Fruit fly (Drosophila melanogaster) whole organism, embryonic: ENCODE data around the gene His3.3B.

Experiments
- CG10366 ChIP-seq: fragments of 200-800 bp; sonication (Bioruptor generic); IDR thresholded peaks from 2 replicates; pipeline ENCODE4 v1.3.6; 2022; ENCODE audit warnings: missing biosample characterization, missing genetic modification characterization
- CG11723 ChIP-seq: fragments of 200-800 bp; sonication (Bioruptor generic); optimal IDR thresholded peaks from 2 replicates; lab custom pipeline; 2017; ENCODE audit warnings: missing biosample characterization, mild to moderate bottlenecking, missing genetic modification characterization
- CG12155 ChIP-seq: fragments of 200-800 bp; sonication (Bioruptor generic); optimal IDR thresholded peaks from 3 replicates; lab custom pipeline; 2016; ENCODE audit warnings: missing biosample characterization, missing genetic modification characterization
- CG12744 ChIP-seq: fragments of 200-800 bp; sonication (Bioruptor generic); optimal IDR thresholded peaks from 2 replicates; lab custom pipeline; 2016; ENCODE audit warnings: missing biosample characterization, missing genetic modification characterization
- CG13775 ChIP-seq: fragments of 200-800 bp; sonication (Bioruptor generic); optimal IDR thresholded peaks from 3 replicates; lab custom pipeline; 2017; ENCODE audit warnings: missing biosample characterization, mild to moderate bottlenecking, missing genetic modification characterization
- CG13894 ChIP-seq: fragments of 200-800 bp; sonication (Bioruptor generic); optimal IDR thresholded peaks from 3 replicates; lab custom pipeline; 2018; ENCODE audit warnings: missing biosample characterization, mild to moderate bottlenecking, missing genetic modification characterization, moderate library complexity
- CG14014 ChIP-seq: fragments of 200-800 bp; sonication (Bioruptor generic); IDR thresholded peaks from 2 replicates; pipeline ENCODE4 v1.3.6; 2022; ENCODE audit warnings: missing biosample characterization, missing genetic modification characterization
- CG15011 ChIP-seq: fragments of 200-800 bp; sonication (Bioruptor generic); optimal IDR thresholded peaks from 3 replicates; lab custom pipeline; 2018; ENCODE audit warnings: missing biosample characterization, mild to moderate bottlenecking, missing genetic modification characterization
- CG15269 ChIP-seq: fragments of 200-800 bp; sonication (Bioruptor generic); optimal IDR thresholded peaks from 2 replicates; lab custom pipeline; 2018; ENCODE audit warnings: missing biosample characterization, mild to moderate bottlenecking, missing genetic modification characterization, moderate library complexity
- CG16815 ChIP-seq: fragments of 200-800 bp; sonication (Bioruptor generic); optimal IDR thresholded peaks from 3 replicates; lab custom pipeline; 2017; ENCODE audit warnings: missing biosample characterization, mild to moderate bottlenecking, missing genetic modification characterization
- CG17328 ChIP-seq: fragments of 200-800 bp; sonication (Bioruptor generic); IDR thresholded peaks from 2 replicates; pipeline ENCODE4 v1.3.6; 2022; ENCODE audit warnings: missing biosample characterization, missing genetic modification characterization
- CG2678 ChIP-seq: fragments of 200-800 bp; sonication (Bioruptor generic); optimal IDR thresholded peaks from 3 replicates; lab custom pipeline; 2019; ENCODE audit warnings: missing biosample characterization, mild to moderate bottlenecking, missing genetic modification characterization, moderate library complexity
- CG2875 ChIP-seq: fragments of 200-800 bp; sonication (Bioruptor generic); optimal IDR thresholded peaks from 2 replicates; lab custom pipeline; 2017; ENCODE audit warnings: missing biosample characterization, mild to moderate bottlenecking, missing genetic modification characterization, missing genetic modification reagents
- CG30020 ChIP-seq: fragments of 200-800 bp; optimal IDR thresholded peaks from 2 replicates; lab custom pipeline; 2019; ENCODE audit warnings: missing biosample characterization, mild to moderate bottlenecking, missing genetic modification characterization, moderate library complexity
- CG31224 ChIP-seq: fragments of 200-800 bp; sonication (Bioruptor generic); IDR thresholded peaks from 2 replicates; pipeline ENCODE4 v1.3.6; 2022; ENCODE audit warnings: missing biosample characterization, missing genetic modification characterization
- CG31441 ChIP-seq: fragments of 200-800 bp; sonication (Bioruptor generic); IDR thresholded peaks from 2 replicates; pipeline ENCODE4 v1.3.6; 2022; ENCODE audit warnings: missing biosample characterization, missing genetic modification characterization
- CG3163 ChIP-seq: fragments of 200-800 bp; sonication (Bioruptor generic); optimal IDR thresholded peaks from 3 replicates; lab custom pipeline; 2016; ENCODE audit warnings: missing biosample characterization, missing genetic modification characterization
- CG33557 ChIP-seq: fragments of 200-800 bp; sonication (Bioruptor generic); optimal IDR thresholded peaks from 2 replicates; lab custom pipeline; 2019; ENCODE audit warnings: missing biosample characterization, mild to moderate bottlenecking, missing genetic modification characterization, moderate library complexity
- CG42726 ChIP-seq: fragments of 200-800 bp; sonication (Bioruptor generic); IDR thresholded peaks from 2 replicates; pipeline ENCODE4 v1.3.6; 2022; ENCODE audit warnings: missing biosample characterization, missing genetic modification characterization; ENCODE audit not compliant: partially characterized antibody
- CG43689 ChIP-seq: fragments of 200-800 bp; sonication (Bioruptor generic); IDR thresholded peaks from 2 replicates; pipeline ENCODE4 v1.3.6; 2022; ENCODE audit warnings: missing biosample characterization, missing genetic modification characterization
- CG5180 ChIP-seq: fragments of 200-800 bp; sonication (Bioruptor generic); optimal IDR thresholded peaks from 3 replicates; lab custom pipeline; 2017; ENCODE audit warnings: missing biosample characterization, missing genetic modification characterization, mild to moderate bottlenecking, moderate library complexity, missing genetic modification reagents
- CG6683 ChIP-seq: fragments of 200-800 bp; sonication (Bioruptor generic); optimal IDR thresholded peaks from 2 replicates; lab custom pipeline; 2017; ENCODE audit warnings: missing biosample characterization, mild to moderate bottlenecking, missing genetic modification characterization, missing genetic modification reagents
- CG6765 ChIP-seq: fragments of 200-800 bp; sonication (Bioruptor generic); optimal IDR thresholded peaks from 3 replicates; lab custom pipeline; 2017; ENCODE audit warnings: missing biosample characterization, mild to moderate bottlenecking, missing genetic modification characterization
- CG7556 ChIP-seq: fragments of 200-800 bp; sonication (Bioruptor generic); optimal IDR thresholded peaks from 2 replicates; lab custom pipeline; 2017; ENCODE audit warnings: missing biosample characterization, mild to moderate bottlenecking, missing genetic modification characterization
- CG7745 ChIP-seq: fragments of 200-800 bp; sonication (Bioruptor generic); optimal IDR thresholded peaks from 2 replicates; lab custom pipeline; 2018; ENCODE audit warnings: missing biosample characterization, mild to moderate bottlenecking, missing genetic modification characterization, moderate library complexity
- CG7928 ChIP-seq: fragments of 200-800 bp; sonication (Bioruptor generic); optimal IDR thresholded peaks from 2 replicates; lab custom pipeline; 2017; ENCODE audit warnings: missing biosample characterization, mild to moderate bottlenecking, missing genetic modification characterization
- CG8944 ChIP-seq: fragments of 200-800 bp; sonication (Bioruptor generic); optimal IDR thresholded peaks from 3 replicates; lab custom pipeline; 2016; ENCODE audit warnings: missing biosample characterization, missing genetic modification characterization
- CG9876 ChIP-seq: fragments of 200-800 bp; sonication (Bioruptor generic); optimal IDR thresholded peaks from 2 replicates; lab custom pipeline; 2016; ENCODE audit warnings: missing biosample characterization, missing genetic modification characterization
- Chrac-16 ChIP-seq: fragments of 200-800 bp; sonication (Bioruptor generic); optimal IDR thresholded peaks from 3 replicates; lab custom pipeline; 2016; ENCODE audit warnings: missing biosample characterization, missing genetic modification characterization
- Dfd ChIP-seq, 2 experiments: fragments of >200 bp; optimal IDR thresholded peaks; 2 replicates each; lab custom pipeline; 2017; ENCODE audit warnings: missing biosample characterization in 2 of 2, missing genetic modification characterization in 2 of 2
- Dref ChIP-seq: fragments of 200-800 bp; sonication (Bioruptor generic); IDR thresholded peaks from 2 replicates; pipeline ENCODE4 v1.3.6; 2022; ENCODE audit warnings: missing biosample characterization, missing genetic modification characterization
- Elba2 ChIP-seq: fragments of 200-800 bp; sonication (Bioruptor generic); optimal IDR thresholded peaks from 3 replicates; lab custom pipeline; 2016; ENCODE audit warnings: missing biosample characterization, missing genetic modification characterization
- Fer1 ChIP-seq: fragments of 200-800 bp; sonication (Bioruptor generic); optimal IDR thresholded peaks from 2 replicates; lab custom pipeline; 2017; ENCODE audit warnings: missing biosample characterization, mild to moderate bottlenecking, missing genetic modification characterization
- Hr39 ChIP-seq: fragments of >200 bp; optimal IDR thresholded peaks from 2 replicates; lab custom pipeline; 2017
- Hsf ChIP-seq: fragments of 200-800 bp; sonication (Bioruptor generic); optimal IDR thresholded peaks from 3 replicates; lab custom pipeline; 2016; ENCODE audit warnings: missing biosample characterization, missing genetic modification characterization
- Lpt ChIP-seq: fragments of >200 bp; optimal IDR thresholded peaks from 2 replicates; lab custom pipeline; 2018; ENCODE audit warnings: missing biosample characterization, missing genetic modification characterization
- Mad ChIP-seq: fragments of 200-800 bp; sonication (Bioruptor generic); optimal IDR thresholded peaks from 2 replicates; lab custom pipeline; 2016; ENCODE audit warnings: missing biosample characterization, missing genetic modification characterization
- NK7.1 ChIP-seq: fragments of 200-800 bp; sonication (Bioruptor generic); optimal IDR thresholded peaks from 3 replicates; lab custom pipeline; 2016; ENCODE audit warnings: missing biosample characterization, missing genetic modification characterization
- Neu2 ChIP-seq: fragments of 200-800 bp; sonication (Bioruptor generic); optimal IDR thresholded peaks from 3 replicates; lab custom pipeline; 2016; ENCODE audit warnings: missing biosample characterization, missing genetic modification characterization, borderline replicate concordance
- Nf-YC ChIP-seq: fragments of 200-800 bp; optimal IDR thresholded peaks from 3 replicates; lab custom pipeline; 2019; ENCODE audit warnings: missing biosample characterization, mild to moderate bottlenecking, missing genetic modification characterization, moderate library complexity
- Sin3A ChIP-seq: fragments of >200 bp; optimal IDR thresholded peaks from 2 replicates; lab custom pipeline; 2018
- aop ChIP-seq: fragments of 200-800 bp; sonication (Bioruptor generic); IDR thresholded peaks from 2 replicates; pipeline ENCODE4 v1.3.6; 2022; ENCODE audit warnings: missing biosample characterization, missing genetic modification characterization
- bbx ChIP-seq: fragments of 200-800 bp; sonication (Bioruptor generic); IDR thresholded peaks from 2 replicates; pipeline ENCODE4 v1.3.6; 2022; ENCODE audit warnings: missing biosample characterization, missing genetic modification characterization; ENCODE audit not compliant: partially characterized antibody
- emc ChIP-seq: fragments of 200-800 bp; sonication (Bioruptor generic); optimal IDR thresholded peaks from 2 replicates; lab custom pipeline; 2016; ENCODE audit warnings: missing biosample characterization, missing genetic modification characterization
- fd102C ChIP-seq: fragments of 200-800 bp; sonication (Bioruptor generic); optimal IDR thresholded peaks from 2 replicates; lab custom pipeline; 2018; ENCODE audit warnings: missing biosample characterization, mild to moderate bottlenecking, missing genetic modification characterization, moderate library complexity
- grau ChIP-seq: fragments of 200-800 bp; optimal IDR thresholded peaks from 3 replicates; lab custom pipeline; 2019; ENCODE audit warnings: missing biosample characterization, mild to moderate bottlenecking, missing genetic modification characterization, moderate library complexity
- h ChIP-seq: fragments of >200 bp; optimal IDR thresholded peaks from 2 replicates; lab custom pipeline; 2017
- insv ChIP-seq, 2 experiments: fragments of 200-800 bp; sonication (Bioruptor generic); optimal IDR thresholded peaks; 3 replicates each; lab custom pipeline; 2016 to 2018; ENCODE audit warnings: missing biosample characterization in 2 of 2, missing genetic modification characterization in 2 of 2
- jing ChIP-seq: fragments of 200-800 bp; sonication (Bioruptor generic); optimal IDR thresholded peaks from 2 replicates; lab custom pipeline; 2018; ENCODE audit warnings: missing biosample characterization, mild to moderate bottlenecking, missing genetic modification characterization
- nau ChIP-seq: fragments of 200-800 bp; sonication (Bioruptor generic); optimal IDR thresholded peaks from 3 replicates; lab custom pipeline; 2017; ENCODE audit warnings: missing biosample characterization, mild to moderate bottlenecking, missing genetic modification characterization, missing genetic modification reagents
- sqz ChIP-seq: fragments of 200-800 bp; sonication (Bioruptor generic); optimal IDR thresholded peaks from 3 replicates; lab custom pipeline; 2018; ENCODE audit warnings: missing biosample characterization, mild to moderate bottlenecking, missing genetic modification characterization
- ssp ChIP-seq: fragments of 200-800 bp; sonication (Bioruptor generic); IDR thresholded peaks from 2 replicates; pipeline ENCODE4 v1.3.6; 2022; ENCODE audit warnings: missing biosample characterization, missing genetic modification characterization
- yki ChIP-seq: fragments of >200 bp; optimal IDR thresholded peaks from 3 replicates; lab custom pipeline; 2018

The His3.3B gene

DNA sequence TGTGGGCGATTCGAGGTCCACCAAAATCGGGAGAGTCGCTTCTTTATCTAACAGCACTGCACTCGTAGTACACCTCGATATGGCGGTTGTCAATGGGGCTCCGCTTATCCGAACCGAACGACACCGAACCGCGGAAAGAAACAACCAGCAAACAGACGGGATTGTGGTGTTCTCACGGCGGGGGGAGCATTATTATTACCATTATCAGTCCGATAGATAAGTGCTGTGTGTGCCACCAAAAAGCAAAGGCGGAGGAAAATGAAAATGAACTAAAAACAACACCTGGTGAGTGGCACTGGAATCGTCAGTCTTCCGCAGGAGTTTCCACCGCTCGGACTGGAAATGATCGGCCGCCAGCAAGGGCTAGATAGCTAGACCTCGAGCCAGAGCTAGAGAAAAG is 48.1 kb downstream of the His3.3B start, which contains the start of gene AP-1gamma (continued):
- TF ChIP-seq CG7928 = no peak
- TF ChIP-seq CG17328 (GFP tag; lab: Robert Waterston, UW) = no peak
- TF ChIP-seq CG5180 = peak; percentile 2
- no peak for TF ChIP-seq Dfd (GFP tag; optimal IDR thresholded peaks at IDR 0.05; lab: Kevin White, UChicago)
- TF ChIP-seq grau (tag; lab: Kevin White, UChicago) = no peak
- TF ChIP-seq Fer1 (GFP tag; lab: Kevin White, UChicago) = peak; percentile 48
- TF ChIP-seq Mad (GFP tag; lab: Kevin White, UChicago) = no peak
- no peak for TF ChIP-seq h
- no peak for TF ChIP-seq fd102C (GFP tag; lab: Kevin White, UChicago)
- no peak for TF ChIP-seq CG8944
- no peak for TF ChIP-seq Chrac-16 (GFP tag; lab: Kevin White, UChicago)
- TF ChIP-seq CG16815 (GFP tag; lab: Kevin White, UChicago) = no peak
- TF ChIP-seq CG9876 (GFP tag; lab: Kevin White, UChicago) = no peak
- no peak for TF ChIP-seq CG15269 (tag; lab: Kevin White, UChicago)
- no peak for TF ChIP-seq CG15011

dm6 chrX:9106775-9107283 is 49.6 kb downstream of the His3.3B start, which contains the start of gene Arfrp1:
TSS of gene Arfrp1 (plus strand) at chrX:9107069.
- TF ChIP-seq Hsf (GFP tag; lab: Kevin White, UChicago) (no peak), CG33557 (no peak), Sin3A (lab: Kevin White, UChicago) (no peak), sqz (GFP tag; lab: Kevin White, UChicago) (no peak), CG2678 (tag; lab: Kevin White, UChicago) (no peak), ssp (GFP tag; lab: Robert Waterston, UW) (no peak), nau (GFP tag; lab: Kevin White, UChicago) (no peak), insv (GFP tag; optimal IDR thresholded peaks at IDR 0.05; lab: Kevin White, UChicago) (no peak), bbx (GFP tag; lab: Robert Waterston, UW) (peak; percentile 85), CG13775 (peak; percentile 6), CG31224 (GFP tag; lab: Robert Waterston, UW) (no peak), CG7556 (GFP tag; lab: Kevin White, UChicago) (no peak), Nf-YC (no peak), aop (GFP tag; lab: Robert Waterston, UW) (no peak), CG14014 (GFP tag; lab: Robert Waterston, UW) (no peak), Hr39 (lab: Kevin White, UChicago) (no peak), yki (no peak), CG31441 (no peak), Lpt (no peak), jing (GFP tag; lab: Kevin White, UChicago) (no peak), CG11723 (GFP tag; lab: Kevin White, UChicago) (no peak), CG42726 (GFP tag; lab: Robert Waterston, UW) (peak; percentile 73), CG12155 (GFP tag; lab: Kevin White, UChicago) (no peak), CG30020 (tag; lab: Kevin White, UChicago) (peak; percentile 27), CG6765 (GFP tag; lab: Kevin White, UChicago) (no peak), Dref (GFP tag; lab: Robert Waterston, UW) (peak; percentile 43), CG2875 (GFP tag; lab: Kevin White, UChicago) (no peak), CG7745 (tag; lab: Kevin White, UChicago) (no peak), CG3163 (GFP tag; lab: Kevin White, UChicago) (no peak), Neu2 (GFP tag; lab: Kevin White, UChicago) (no peak), CG10366 (GFP tag; lab: Robert Waterston, UW) (peak; percentile 15; the same call in 1 of the 2 replicates), CG43689 (no peak), Elba2 (peak; percentile 62), CG12744 (GFP tag; lab: Kevin White, UChicago) (no peak), emc (GFP tag; lab: Kevin White, UChicago) (no peak), CG6683 (GFP tag; lab: Kevin White, UChicago) (no peak), CG13894 (no peak), NK7.1 (GFP tag; lab: Kevin White, UChicago) (no peak)
